Worm (Caenorhabditis elegans) whole organism, young adult: Measurements from ENCODE around the gene D1005.2.
"Not testable (repeated sequence)": the region's sequence is repeated elsewhere in the genome, so short reads cannot be mapped to it uniquely, and the experiment has no call there.

Experiments
- B0261.1 ChIP-seq: sonication (generic microtip); optimal IDR thresholded peaks from 2 replicates; lab custom pipeline; 2016; ENCODE audit warnings: mild to moderate bottlenecking, missing genetic modification characterization, moderate library complexity, missing compliant biosample characterization
- B0336.3 ChIP-seq: fragments of 200-800 bp; sonication (Bioruptor generic); IDR thresholded peaks from 2 replicates; pipeline ENCODE4 v1.3.6; 2022; ENCODE audit warnings: missing genetic modification characterization, missing compliant biosample characterization
- C06A6.2 ChIP-seq: fragments of 200-800 bp; sonication (Bioruptor generic); conservative IDR thresholded peaks from 2 replicates; pipeline ENCODE4 v1.3.6; 2022; ENCODE audit warnings: missing genetic modification characterization, missing compliant biosample characterization
- C17E4.6 ChIP-seq: fragments of 200-800 bp; sonication (Bioruptor generic); IDR thresholded peaks from 2 replicates; pipeline ENCODE4 v1.3.6; 2022; ENCODE audit warnings: missing genetic modification reagents, missing genetic modification characterization, missing compliant biosample characterization
- F22D6.2 ChIP-seq: sonication (generic microtip); optimal IDR thresholded peaks from 2 replicates; lab custom pipeline; 2016; ENCODE audit warnings: mild to moderate bottlenecking, missing genetic modification characterization, missing compliant biosample characterization
- F33H1.4 ChIP-seq: fragments of 200-800 bp; sonication (Bioruptor generic); IDR thresholded peaks from 2 replicates; pipeline ENCODE4 v1.3.6; 2022; ENCODE audit warnings: missing genetic modification reagents, missing genetic modification characterization, missing compliant biosample characterization
- F57C9.4 ChIP-seq: sonication (generic microtip); optimal IDR thresholded peaks from 2 replicates; lab custom pipeline; 2017; ENCODE audit warnings: mild to moderate bottlenecking, missing genetic modification characterization, missing compliant biosample characterization
- Y53G8AR.9 ChIP-seq: fragments of 200-800 bp; sonication (Bioruptor generic); conservative IDR thresholded peaks from 2 replicates; pipeline ENCODE4 v1.3.6; 2022; ENCODE audit warnings: missing genetic modification reagents, missing genetic modification characterization, missing compliant biosample characterization
- Y56A3A.18 ChIP-seq: fragments of 200-800 bp; sonication (Bioruptor generic); IDR thresholded peaks from 2 replicates; pipeline ENCODE4 v1.3.6; 2022; ENCODE audit warnings: missing genetic modification reagents, missing genetic modification characterization, missing compliant biosample characterization
- ZK185.1 ChIP-seq: sonication (generic microtip); optimal IDR thresholded peaks from 2 replicates; lab custom pipeline; 2016; ENCODE audit warnings: mild to moderate bottlenecking, missing genetic modification characterization, missing compliant biosample characterization; ENCODE audit not compliant: poor library complexity, severe bottlenecking
- ama-1 ChIP-seq, 3 experiments: fragments of 150-350 bp in 1 of 3; sonication (generic microtip) in 2 of 3; optimal IDR thresholded peaks; 2 replicates each; lab custom pipeline; 2014 to 2018; ENCODE audit warnings: missing biosample characterization in 2 of 3, missing genetic modification characterization in 2 of 3, missing genetic modification reagents in 2 of 3
- aptf-2 ChIP-seq: fragments of 200-800 bp; sonication (Bioruptor generic); conservative IDR thresholded peaks from 2 replicates; pipeline ENCODE4 v1.3.6; 2022; ENCODE audit warnings: missing genetic modification reagents, missing genetic modification characterization, missing compliant biosample characterization
- attf-6 ChIP-seq: fragments of 200-800 bp; sonication (Bioruptor generic); IDR thresholded peaks from 2 replicates; pipeline ENCODE4 v1.3.6; 2022; ENCODE audit warnings: missing genetic modification reagents, missing genetic modification characterization, missing compliant biosample characterization
- ceh-27 ChIP-seq: fragments of 200-800 bp; sonication (Bioruptor generic); optimal IDR thresholded peaks from 2 replicates; lab custom pipeline; 2018; ENCODE audit warnings: mild to moderate bottlenecking, missing genetic modification characterization, moderate library complexity, missing compliant biosample characterization
- ceh-79 ChIP-seq: sonication (generic microtip); optimal IDR thresholded peaks from 2 replicates; lab custom pipeline; 2017; ENCODE audit warnings: mild to moderate bottlenecking, missing genetic modification characterization, missing compliant biosample characterization
- dox-1 ChIP-seq: fragments of 200-800 bp; sonication (Bioruptor generic); IDR thresholded peaks from 2 replicates; pipeline ENCODE4 v1.3.6; 2022; ENCODE audit warnings: missing genetic modification reagents, missing genetic modification characterization, missing compliant biosample characterization
- dpff-1 ChIP-seq: sonication (generic microtip); optimal IDR thresholded peaks from 2 replicates; lab custom pipeline; 2017; ENCODE audit warnings: mild to moderate bottlenecking, missing genetic modification characterization, missing compliant biosample characterization
- efl-1 ChIP-seq: fragments of 150-350 bp; optimal IDR thresholded peaks from 2 replicates; lab custom pipeline; 2014; ENCODE audit warnings: missing biosample characterization, missing genetic modification reagents, missing genetic modification characterization
- egrh-3 ChIP-seq: fragments of 200-800 bp; sonication (Bioruptor generic); IDR thresholded peaks from 2 replicates; pipeline ENCODE4 v1.3.6; 2022; ENCODE audit warnings: missing genetic modification reagents, missing genetic modification characterization, missing compliant biosample characterization
- ets-4 ChIP-seq: fragments of 200-800 bp; sonication (Bioruptor generic); optimal IDR thresholded peaks from 2 replicates; lab custom pipeline; 2018; ENCODE audit warnings: mild to moderate bottlenecking, missing genetic modification characterization, missing compliant biosample characterization
- him-1 ChIP-seq: sonication (generic microtip); optimal IDR thresholded peaks from 2 replicates; lab custom pipeline; 2016; ENCODE audit warnings: missing genotype, missing genetic modification reagents, missing genetic modification characterization, missing compliant biosample characterization
- hlh-12 ChIP-seq: sonication (generic microtip); optimal IDR thresholded peaks from 2 replicates; lab custom pipeline; 2016; ENCODE audit warnings: missing genetic modification characterization, missing compliant biosample characterization
- hsf-1 ChIP-seq: fragments of 200-800 bp; sonication (Bioruptor generic); IDR thresholded peaks from 2 replicates; pipeline ENCODE4 v1.3.6; 2022; ENCODE audit warnings: missing genetic modification reagents, missing genetic modification characterization, missing compliant biosample characterization
- lin-26 ChIP-seq: fragments of 200-800 bp; sonication (Bioruptor generic); IDR thresholded peaks from 2 replicates; pipeline ENCODE4 v1.3.6; 2022; ENCODE audit warnings: missing genetic modification reagents, missing genetic modification characterization, missing compliant biosample characterization
- lin-40 ChIP-seq: sonication (generic microtip); optimal IDR thresholded peaks from 2 replicates; lab custom pipeline; 2016; ENCODE audit warnings: missing genetic modification characterization, mild to moderate bottlenecking, missing compliant biosample characterization, missing genotype, missing genetic modification reagents
- madf-6 ChIP-seq: fragments of 200-800 bp; sonication (Bioruptor generic); IDR thresholded peaks from 2 replicates; pipeline ENCODE4 v1.3.6; 2022; ENCODE audit warnings: missing genetic modification reagents, missing genetic modification characterization, missing compliant biosample characterization
- mxl-1 ChIP-seq: sonication (generic microtip); optimal IDR thresholded peaks from 2 replicates; lab custom pipeline; 2016; ENCODE audit warnings: missing genetic modification characterization, missing compliant biosample characterization
- nhr-80 ChIP-seq: sonication (generic microtip); optimal IDR thresholded peaks from 2 replicates; lab custom pipeline; 2016; ENCODE audit warnings: missing genetic modification characterization, missing compliant biosample characterization
- nhr-90 ChIP-seq: sonication (generic microtip); optimal IDR thresholded peaks from 2 replicates; lab custom pipeline; 2016; ENCODE audit warnings: missing genotype, mild to moderate bottlenecking, missing genetic modification characterization, missing compliant biosample characterization
- pbrm-1 ChIP-seq: fragments of 200-800 bp; sonication (Bioruptor generic); IDR thresholded peaks from 2 replicates; pipeline ENCODE4 v1.3.6; 2022; ENCODE audit warnings: missing genetic modification reagents, missing genetic modification characterization, missing compliant biosample characterization
- pha-4 ChIP-seq: fragments of 150-350 bp; sonication (generic microtip); optimal IDR thresholded peaks from 2 replicates; lab custom pipeline; 2014; ENCODE audit warnings: missing biosample characterization, missing genetic modification reagents, missing genetic modification characterization
- snpc-1.3 ChIP-seq: sonication (generic microtip); optimal IDR thresholded peaks from 2 replicates; lab custom pipeline; 2017; ENCODE audit warnings: missing genetic modification characterization, mild to moderate bottlenecking, missing compliant biosample characterization, antibody characterized with exemption, moderate library complexity, missing genotype, missing genetic modification reagents; ENCODE audit not compliant: insufficient read depth
- snpc-4 ChIP-seq, 5 experiments: fragments of 150-350 bp in 1 of 5; sonication (generic microtip) in 4 of 5; optimal IDR thresholded peaks; 2 replicates each; lab custom pipeline; 2014 to 2018; ENCODE audit warnings: missing genetic modification characterization in 5 of 5, missing biosample characterization in 3 of 5, antibody characterized with exemption in 2 of 5, mild to moderate bottlenecking in 2 of 5, missing compliant biosample characterization in 2 of 5, missing genotype in 2 of 5, moderate library complexity in 2 of 5, missing genetic modification reagents in 1 of 5
- somi-1 ChIP-seq: fragments of 200-800 bp; sonication (Bioruptor generic); optimal IDR thresholded peaks from 2 replicates; lab custom pipeline; 2018; ENCODE audit warnings: mild to moderate bottlenecking, missing genetic modification characterization, missing compliant biosample characterization
- zfh-2 ChIP-seq: fragments of 200-800 bp; sonication (Bioruptor generic); conservative IDR thresholded peaks from 2 replicates; pipeline ENCODE4 v1.3.6; 2022; ENCODE audit warnings: missing genetic modification reagents, missing genetic modification characterization, missing compliant biosample characterization
- ztf-22 ChIP-seq: fragments of 200-800 bp; sonication (Bioruptor generic); optimal IDR thresholded peaks from 2 replicates; lab custom pipeline; 2018; ENCODE audit warnings: mild to moderate bottlenecking, missing genetic modification characterization, moderate library complexity, missing compliant biosample characterization
- ztf-26 ChIP-seq: sonication (generic microtip); optimal IDR thresholded peaks from 2 replicates; lab custom pipeline; 2017; ENCODE audit warnings: missing genetic modification characterization, missing compliant biosample characterization

D1005.2 gene

ce11 chrX:1504529-1505080 is 45.8 kb downstream of the D1005.2 start (continued):
- TF ChIP-seq lin-40 (tag; lab: Kevin White, UChicago) (peak; percentile 76), ets-4 (GFP tag; lab: Kevin White, UChicago) (no peak), C06A6.2 (GFP tag; lab: Robert Waterston, UW) (no peak; the same call in none of the 2 replicates), dpff-1 (no peak), him-1 (tag; lab: Kevin White, UChicago) (no peak), F57C9.4 (tag; lab: Kevin White, UChicago) (no peak), B0261.1 (tag; lab: Kevin White, UChicago) (no peak), pha-4 (tag; lab: Kevin White, UChicago) (peak; percentile 92), aptf-2 (no peak), nhr-80 (tag; lab: Kevin White, UChicago) (peak; percentile 46), ceh-27 (GFP tag; lab: Kevin White, UChicago) (peak; percentile 10), hsf-1 (GFP tag; lab: Robert Waterston, UW) (peak; percentile 93), ZK185.1 (tag; lab: Kevin White, UChicago) (no peak), F33H1.4 (GFP tag; lab: Robert Waterston, UW) (no peak), Y53G8AR.9 (GFP tag; lab: Robert Waterston, UW) (peak; percentile 64), efl-1 (GFP tag; lab: Kevin White, UChicago) (no peak), attf-6 (GFP tag; lab: Robert Waterston, UW) (no peak), lin-26 (GFP tag; lab: Robert Waterston, UW) (0 out of 2 replicates have a peak, but pooled peaks have one; percentile 63), Y56A3A.18 (GFP tag; lab: Robert Waterston, UW) (no peak), ceh-79 (tag; lab: Kevin White, UChicago) (no peak), hlh-12 (tag; lab: Kevin White, UChicago) (no peak), nhr-90 (tag; lab: Kevin White, UChicago) (peak; percentile 34), mxl-1 (tag; lab: Kevin White, UChicago) (no peak), F22D6.2 (peak; percentile 68), ztf-26 (tag; lab: Kevin White, UChicago) (peak; percentile 55), somi-1 (GFP tag; lab: Kevin White, UChicago) (peak; percentile 89), ztf-22 (peak; percentile 54), pbrm-1 (GFP tag; lab: Robert Waterston, UW) (0 out of 2 replicates have a peak, but pooled peaks have one; percentile 18), ama-1 (optimal IDR thresholded peaks at IDR 0.05; lab: Kevin White, UChicago) (peak; percentile 99), ama-1 (GFP tag; optimal IDR thresholded peaks at IDR 0.05; lab: Kevin White, UChicago) (no peak), C17E4.6 (no peak), snpc-1.3 (tag; lab: Kevin White, UChicago) (no peak)

ce11 chrX:1508507-1508906 is 49.7 kb downstream of the D1005.2 start:
- peak; percentile 62; the same call in 1 of the 2 replicates for TF ChIP-seq lin-26 (GFP tag; lab: Robert Waterston, UW)
- TF ChIP-seq B0336.3 (GFP tag; lab: Robert Waterston, UW) = 0 out of 2 replicates have a peak, but pooled peaks have one; percentile 16
- TF ChIP-seq, all 124 proteins: peak for 2; not testable (repeated sequence) for 122

ce11 chrX:1508910-1509309 is 50.1 kb downstream of the D1005.2 start:
- TF ChIP-seq egrh-3 (GFP tag; lab: Robert Waterston, UW) (peak; percentile 63; the same call in 1 of the 2 replicates), zfh-2 (GFP tag; lab: Robert Waterston, UW) (peak; percentile 76), dox-1 (0 out of 2 replicates have a peak, but pooled peaks have one; percentile 13), madf-6 (GFP tag; lab: Robert Waterston, UW) (0 out of 2 replicates have a peak, but pooled peaks have one; percentile 6), snpc-4 (tag; optimal IDR thresholded peaks at IDR 0.05; lab: Kevin White, UChicago) (peak in 1 of 4 experiments; percentile 60)
- not testable (repeated sequence) for TF ChIP-seq snpc-4 (GFP tag; optimal IDR thresholded peaks at IDR 0.05; lab: Kevin White, UChicago)
